Fruit fly (Drosophila melanogaster) whole organism, pupa: ENCODE measurements around the gene CG31678.
A peak's percentile ranks its signal among the peaks of the same experiment; 100 is the strongest.

Source experiments
- CG13204 ChIP-seq: fragments of 200-800 bp; sonication (Bioruptor generic); optimal IDR thresholded peaks from 2 replicates; lab custom pipeline; 2018; ENCODE audit warnings: missing biosample characterization, mild to moderate bottlenecking, missing genetic modification characterization, moderate library complexity
- CG17806 ChIP-seq: fragments of 200-800 bp; sonication (Bioruptor generic); optimal IDR thresholded peaks from 2 replicates; lab custom pipeline; 2018; ENCODE audit warnings: missing biosample characterization, mild to moderate bottlenecking, missing genetic modification characterization, moderate library complexity
- CG4496 ChIP-seq: fragments of 200-800 bp; sonication (Bioruptor generic); IDR thresholded peaks from 3 replicates; pipeline ENCODE4 v1.3.6; 2022; ENCODE audit warnings: missing biosample characterization, missing genetic modification characterization
- EcR ChIP-seq: fragments of 200-800 bp; sonication (Bioruptor generic); optimal IDR thresholded peaks from 3 replicates; lab custom pipeline; 2019; ENCODE audit warnings: missing biosample characterization, missing genetic modification characterization, mild to moderate bottlenecking, moderate library complexity, missing genetic modification reagents
- Ets98B ChIP-seq: fragments of 200-800 bp; sonication (Bioruptor generic); IDR thresholded peaks from 2 replicates; pipeline ENCODE4 v1.3.6; 2022; ENCODE audit warnings: missing biosample characterization, missing genetic modification characterization
- Pif1A ChIP-seq: fragments of 200-800 bp; sonication (Bioruptor generic); optimal IDR thresholded peaks from 3 replicates; lab custom pipeline; 2016; ENCODE audit warnings: missing biosample characterization, missing genetic modification characterization
- Pif1B ChIP-seq: fragments of 200-800 bp; sonication (Bioruptor generic); optimal IDR thresholded peaks from 3 replicates; lab custom pipeline; 2016; ENCODE audit warnings: missing biosample characterization, missing genetic modification characterization
- Snoo ChIP-seq: fragments of 200-800 bp; sonication (Bioruptor generic); optimal IDR thresholded peaks from 3 replicates; lab custom pipeline; 2017; ENCODE audit warnings: missing biosample characterization, mild to moderate bottlenecking, missing genetic modification characterization, inconsistent platforms
- gl ChIP-seq: fragments of 200-800 bp; sonication (Bioruptor generic); optimal IDR thresholded peaks from 2 replicates; lab custom pipeline; 2018; ENCODE audit warnings: missing biosample characterization, mild to moderate bottlenecking, missing genetic modification characterization

dm6 chr2L:20649891-20650290, 25.9 kb downstream of the CG31678 start, which contains the start of gene CG2611:
- TF ChIP-seq Pif1B (GFP tag; lab: Kevin White, UChicago) (no peak), EcR (GFP tag; lab: Kevin White, UChicago) (no peak), Pif1A (GFP tag; lab: Kevin White, UChicago) (no peak), CG13204 (GFP tag; lab: Kevin White, UChicago) (no peak), gl (tag; lab: Kevin White, UChicago) (no peak), Ets98B (GFP tag; lab: Robert Waterston, UW) (peak; percentile 28; the same call in 1 of the 2 replicates), CG4496 (GFP tag; lab: Robert Waterston, UW) (no peak), Snoo (tag; lab: Kevin White, UChicago) (peak; percentile 45), CG17806 (tag; lab: Kevin White, UChicago) (peak; percentile 39)
